Worm (Caenorhabditis elegans) whole organism, early embryonic: ENCODE results near the gene glb-10.

Experiments
- B0310.2 ChIP-seq: sonication (generic microtip); optimal IDR thresholded peaks from 2 replicates; lab custom pipeline; 2016; ENCODE audit warnings: mild to moderate bottlenecking, missing genetic modification characterization, missing compliant biosample characterization
- F13C5.2 ChIP-seq: sonication (generic microtip); optimal IDR thresholded peaks from 2 replicates; lab custom pipeline; 2017; ENCODE audit warnings: mild to moderate bottlenecking, missing genetic modification characterization, inconsistent platforms, missing compliant biosample characterization
- aly-1 ChIP-seq: sonication (generic microtip); optimal IDR thresholded peaks from 2 replicates; lab custom pipeline; 2016; ENCODE audit warnings: missing genetic modification characterization, missing compliant biosample characterization
- ama-1 ChIP-seq: fragments of 150-350 bp; optimal IDR thresholded peaks from 2 replicates; lab custom pipeline; 2014
- ceh-13 ChIP-seq: fragments of 200-800 bp; sonication (Bioruptor generic); optimal IDR thresholded peaks from 2 replicates; lab custom pipeline; 2018; ENCODE audit warnings: mild to moderate bottlenecking, missing genetic modification characterization, missing compliant biosample characterization
- ceh-36 ChIP-seq: sonication (generic microtip); optimal IDR thresholded peaks from 2 replicates; lab custom pipeline; 2016; ENCODE audit warnings: missing genetic modification characterization, inconsistent platforms, missing compliant biosample characterization
- ets-7 ChIP-seq: sonication (generic microtip); optimal IDR thresholded peaks from 2 replicates; lab custom pipeline; 2016; ENCODE audit warnings: missing genotype, missing genetic modification characterization, missing compliant biosample characterization
- flt-1 ChIP-seq: fragments of 200-800 bp; sonication (Bioruptor generic); IDR thresholded peaks from 2 replicates; pipeline ENCODE4 v1.3.6; 2022; ENCODE audit warnings: missing genetic modification characterization, missing compliant biosample characterization
- hmbx-1 ChIP-seq: sonication (generic microtip); optimal IDR thresholded peaks from 2 replicates; lab custom pipeline; 2016; ENCODE audit warnings: mild to moderate bottlenecking, missing genetic modification characterization, missing compliant biosample characterization
- hmg-4 ChIP-seq: fragments of 200-800 bp; sonication (Bioruptor generic); optimal IDR thresholded peaks from 2 replicates; lab custom pipeline; 2018; ENCODE audit warnings: mild to moderate bottlenecking, missing genetic modification characterization, missing compliant biosample characterization
- hnd-1 ChIP-seq: sonication (generic microtip); optimal IDR thresholded peaks from 2 replicates; lab custom pipeline; 2016; ENCODE audit warnings: missing genetic modification characterization, missing compliant biosample characterization
- pes-1 ChIP-seq: fragments of 200-800 bp; sonication (Bioruptor generic); IDR thresholded peaks from 2 replicates; pipeline ENCODE4 v1.3.6; 2022; ENCODE audit warnings: missing genetic modification reagents, missing genetic modification characterization, missing compliant biosample characterization
- scrt-1 ChIP-seq: fragments of 200-800 bp; sonication (Bioruptor generic); IDR thresholded peaks from 2 replicates; pipeline ENCODE4 v1.3.6; 2022; ENCODE audit warnings: missing genetic modification characterization, missing compliant biosample characterization
- sea-1 ChIP-seq: fragments of 200-800 bp; sonication (Bioruptor generic); conservative IDR thresholded peaks from 2 replicates; pipeline ENCODE4 v1.3.6; 2022; ENCODE audit warnings: missing genetic modification characterization, missing compliant biosample characterization
- tbx-11 ChIP-seq: fragments of 200-800 bp; sonication (Bioruptor generic); IDR thresholded peaks from 2 replicates; pipeline ENCODE4 v1.3.6; 2022; ENCODE audit warnings: missing genetic modification characterization, missing compliant biosample characterization
- tbx-37 ChIP-seq: fragments of 200-800 bp; sonication (Bioruptor generic); conservative IDR thresholded peaks from 2 replicates; pipeline ENCODE4 v1.3.6; 2022; ENCODE audit warnings: missing genetic modification reagents, missing genetic modification characterization, missing compliant biosample characterization
- tra-4 ChIP-seq: sonication (generic microtip); optimal IDR thresholded peaks from 2 replicates; lab custom pipeline; 2017; ENCODE audit warnings: missing genetic modification characterization, missing compliant biosample characterization

The glb-10 gene

ce11 chrII:6324086-6324485, 15.0 kb upstream of the glb-10 start, which contains the start of gene sma-6:
Gene sma-6, plus strand, starts transcription at chrII:6324484.
- TF ChIP-seq flt-1 (GFP tag; lab: Robert Waterston, UW) (no peak), ceh-13 (GFP tag; lab: Kevin White, UChicago) (no peak), B0310.2 (no peak), hmg-4 (no peak), F13C5.2 (no peak), aly-1 (no peak), scrt-1 (GFP tag; lab: Robert Waterston, UW) (no peak), pes-1 (GFP tag; lab: Robert Waterston, UW) (no peak), tbx-11 (no peak)

DNA sequence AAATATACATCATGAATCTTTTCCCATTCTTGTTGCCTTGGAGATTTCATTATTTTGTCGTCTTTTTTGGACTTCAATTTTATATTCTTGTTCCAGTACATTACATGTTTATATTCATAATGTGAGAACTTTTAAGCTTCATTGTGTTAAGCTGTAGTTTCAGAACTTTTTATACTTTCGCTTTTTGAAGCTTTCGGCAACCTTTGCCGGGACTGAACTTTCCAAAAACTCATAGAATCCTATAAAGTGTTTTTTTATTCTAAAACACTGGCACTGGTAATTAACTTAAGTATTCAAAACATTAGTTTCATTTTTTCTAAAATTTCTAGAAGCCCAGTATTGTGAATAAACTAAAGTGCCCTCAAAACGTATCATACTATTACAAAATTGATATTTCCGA, 13.9 kb upstream of the glb-10 start, which contains the start of gene C32D5.4:
TSS of gene C32D5.4 (minus strand) at position 101 of the 400 bp plus-strand sequence.
- TF ChIP-seq B0310.2 (no peak), tra-4 (tag; lab: Kevin White, UChicago) (no peak), hmbx-1 (no peak), flt-1 (GFP tag; lab: Robert Waterston, UW) (no peak), aly-1 (no peak), ceh-36 (no peak)

ce11 chrII:6322081-6322480, 13.0 kb upstream of the glb-10 start:
- TF ChIP-seq scrt-1 (GFP tag; lab: Robert Waterston, UW) (no peak), F13C5.2 (no peak), hnd-1 (no peak), ama-1 (no peak), pes-1 (GFP tag; lab: Robert Waterston, UW) (no peak), tra-4 (tag; lab: Kevin White, UChicago) (no peak), aly-1 (no peak)

ce11 chrII:6320655-6321388, 11.7 kb upstream of the glb-10 start, which contains the start of gene efr-3:
Gene efr-3, minus strand, starts transcription at chrII:6321159.
- no peak for TF ChIP-seq tbx-11
- no peak for TF ChIP-seq tra-4 (tag; lab: Kevin White, UChicago)
- TF ChIP-seq pes-1 (GFP tag; lab: Robert Waterston, UW), result no peak
- no peak for TF ChIP-seq F13C5.2
- TF ChIP-seq hmg-4, result no peak
- no peak for TF ChIP-seq hnd-1
- no peak for TF ChIP-seq aly-1
- TF ChIP-seq scrt-1 (GFP tag; lab: Robert Waterston, UW), result no peak
- no peak for TF ChIP-seq ceh-13 (GFP tag; lab: Kevin White, UChicago)
- TF ChIP-seq ceh-36, result no peak

DNA sequence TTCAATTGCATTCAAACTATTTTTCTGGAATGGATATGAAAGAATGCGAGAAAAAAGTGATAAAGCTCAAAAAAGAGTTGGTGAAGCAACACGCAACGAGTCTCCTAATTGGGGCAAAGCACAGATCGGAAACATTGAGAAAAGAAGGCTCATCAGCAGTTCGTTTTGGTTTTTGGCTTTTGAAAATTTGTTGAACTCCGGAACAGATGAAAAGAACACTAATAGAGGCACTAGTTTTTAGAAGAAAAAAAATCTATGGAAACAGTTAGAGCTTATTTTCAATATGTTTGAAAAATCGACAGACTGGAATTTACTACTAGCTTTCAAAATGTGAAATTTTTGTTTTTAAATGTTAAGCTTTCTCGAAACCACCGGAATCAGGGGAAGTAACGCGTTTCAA, 2.8 kb upstream of the glb-10 start:
- TF ChIP-seq F13C5.2 (no peak), ceh-13 (GFP tag; lab: Kevin White, UChicago) (no peak), tra-4 (tag; lab: Kevin White, UChicago) (no peak), scrt-1 (GFP tag; lab: Robert Waterston, UW) (no peak), sea-1 (GFP tag; lab: Robert Waterston, UW) (no peak), hmbx-1 (no peak), aly-1 (no peak)

DNA sequence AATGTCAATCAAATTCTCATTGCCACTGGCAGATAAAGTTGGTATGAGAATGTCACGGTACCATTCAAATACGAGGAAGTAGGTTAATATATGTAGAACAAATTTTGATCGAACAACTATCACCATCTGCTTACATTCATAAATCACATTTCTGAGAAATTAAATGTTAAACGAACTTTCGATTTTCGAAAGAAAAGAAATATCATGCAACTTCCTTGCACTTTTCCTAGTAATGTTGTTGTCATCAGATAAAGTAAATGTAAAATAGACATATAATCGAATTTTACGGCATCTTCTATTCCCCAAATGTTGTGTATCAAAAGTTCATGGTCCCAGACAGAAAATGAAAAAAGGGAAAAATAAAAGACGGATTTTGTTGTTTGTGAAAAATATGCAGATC, 2.4 kb upstream of the glb-10 start:
- TF ChIP-seq ama-1, result no peak
- TF ChIP-seq hmbx-1, result no peak
- TF ChIP-seq pes-1 (GFP tag; lab: Robert Waterston, UW), result no peak
- no peak for TF ChIP-seq B0310.2
- TF ChIP-seq scrt-1 (GFP tag; lab: Robert Waterston, UW), result no peak
- no peak for TF ChIP-seq aly-1
- no peak for TF ChIP-seq ceh-13 (GFP tag; lab: Kevin White, UChicago)
- no peak for TF ChIP-seq sea-1 (GFP tag; lab: Robert Waterston, UW)
- TF ChIP-seq tbx-11, result no peak
- TF ChIP-seq ceh-36, result no peak
- no peak for TF ChIP-seq F13C5.2
- TF ChIP-seq flt-1 (GFP tag; lab: Robert Waterston, UW), result no peak
- TF ChIP-seq ets-7 (tag; lab: Kevin White, UChicago), result no peak
- TF ChIP-seq hmg-4, result no peak
- TF ChIP-seq tbx-37 (GFP tag; lab: Robert Waterston, UW), result no peak
- no peak for TF ChIP-seq tra-4 (tag; lab: Kevin White, UChicago)
- no peak for TF ChIP-seq hnd-1

DNA sequence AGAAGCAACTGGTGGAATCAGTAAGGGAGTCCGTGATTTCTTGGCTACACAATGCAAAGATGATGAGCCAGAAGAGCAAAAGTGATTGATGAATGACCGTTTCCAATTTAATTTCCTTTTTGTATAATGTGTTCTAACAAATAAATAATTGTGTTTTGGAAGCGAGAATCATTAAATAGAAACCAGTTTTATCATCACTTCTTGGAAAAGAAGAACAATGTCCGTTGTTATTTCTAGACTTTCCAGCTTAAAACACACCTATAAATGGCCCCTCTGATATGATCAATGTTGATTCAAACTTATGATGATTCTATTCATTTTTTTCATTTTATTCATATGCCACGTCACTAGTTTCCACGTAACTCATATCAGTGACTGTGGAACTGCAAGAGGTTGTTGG, 3.0 kb downstream of the glb-10 start, which contains the start of gene C29F5.8:
TSS of gene C29F5.8 (plus strand) at position 301 of the 400 bp plus-strand sequence.
- TF ChIP-seq ceh-36, result no peak

DNA sequence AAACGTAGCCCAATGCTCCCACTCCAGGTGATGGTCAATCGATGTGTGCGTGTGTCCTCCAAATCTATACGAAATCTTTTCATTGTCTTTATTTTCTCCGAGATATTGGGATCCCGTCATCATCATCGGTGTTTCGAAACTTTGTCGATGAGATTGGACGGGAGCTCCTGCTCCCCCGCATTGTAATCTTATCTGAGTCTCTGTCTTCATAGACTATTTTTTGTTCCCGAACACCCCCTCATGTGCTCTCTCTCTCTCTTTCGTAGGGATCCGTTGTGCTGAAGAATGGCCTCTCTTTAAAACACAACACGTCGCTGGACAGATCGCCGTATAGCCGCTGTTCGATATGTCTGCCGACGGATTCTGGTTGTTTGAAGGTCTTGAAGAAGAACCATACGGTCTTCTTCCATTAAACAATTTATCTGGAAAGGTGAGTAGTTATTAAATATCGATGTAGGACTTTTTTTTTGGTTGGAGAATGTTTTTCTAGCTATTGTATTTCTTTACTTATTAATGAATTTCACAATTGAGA, 5.8 kb downstream of the glb-10 start, which contains the start of gene C29F5.1:
TSS of gene C29F5.1 (plus strand) at position 317 of the 532 bp plus-strand sequence.
- TF ChIP-seq tbx-37 (GFP tag; lab: Robert Waterston, UW) (no peak), B0310.2 (no peak), ets-7 (tag; lab: Kevin White, UChicago) (no peak)

ce11 chrII:6294261-6294660, 14.8 kb downstream of the glb-10 start, which contains the start of gene mps-1:
Gene mps-1, minus strand, starts transcription at chrII:6294361.
- TF ChIP-seq tra-4 (tag; lab: Kevin White, UChicago), result no peak
- TF ChIP-seq ceh-36, result no peak
- no peak for TF ChIP-seq aly-1
- no peak for TF ChIP-seq B0310.2
- no peak for TF ChIP-seq flt-1 (GFP tag; lab: Robert Waterston, UW)
